Worm (Caenorhabditis elegans): ENCODE measurements around the gene btb-12.

- no peak for TF ChIP-seq him-1 (tag; optimal IDR thresholded peaks at IDR 0.05)
- TF ChIP-seq W03F9.2 (tag; optimal IDR thresholded peaks at IDR 0.05) = no peak
These were observed 8.8 kb upstream of the btb-12 start, which contains the start of gene ZC204.17 for ce11 chrII:1646199-1646598.
